Fruit fly (Drosophila melanogaster) whole organism, wandering third instar larva: ENCODE measurements around the gene tho2.

Experiments
- Abd-B ChIP-seq: fragments of >200 bp; optimal IDR thresholded peaks from 2 replicates; lab custom pipeline; 2017; ENCODE audit warnings: missing biosample characterization, missing genetic modification characterization
- CG32264 ChIP-seq: fragments of 200-800 bp; sonication (Bioruptor generic); optimal IDR thresholded peaks from 2 replicates; lab custom pipeline; 2016; ENCODE audit warnings: missing biosample characterization, missing genetic modification characterization
- CG9705 ChIP-seq: fragments of 200-800 bp; sonication (Bioruptor generic); optimal IDR thresholded peaks from 2 replicates; lab custom pipeline; 2018; ENCODE audit warnings: missing biosample characterization, mild to moderate bottlenecking, missing genetic modification characterization
- CrebA ChIP-seq: fragments of 200-800 bp; sonication (Bioruptor generic); optimal IDR thresholded peaks from 2 replicates; lab custom pipeline; 2016; ENCODE audit warnings: missing biosample characterization, mild to moderate bottlenecking, missing genetic modification characterization, borderline replicate concordance
- Dfd ChIP-seq: fragments of >200 bp; optimal IDR thresholded peaks from 2 replicates; lab custom pipeline; 2017; ENCODE audit warnings: missing biosample characterization, missing genetic modification characterization
- Dif ChIP-seq: fragments of 200-275, 200-300 bp; sonication (Bioruptor generic); optimal IDR thresholded peaks from 2 replicates; lab custom pipeline; 2018; ENCODE audit warnings: missing biosample characterization, missing genetic modification characterization; ENCODE audit not compliant: partially characterized antibody
- GATAd ChIP-seq: sonication (Bioruptor generic); optimal IDR thresholded peaks from 2 replicates; lab custom pipeline; 2016; ENCODE audit warnings: missing biosample characterization, missing genetic modification characterization
- HLH106 ChIP-seq: fragments of 200-800 bp; optimal IDR thresholded peaks from 3 replicates; lab custom pipeline; 2019; ENCODE audit warnings: missing biosample characterization, mild to moderate bottlenecking, missing genetic modification characterization, moderate library complexity
- Hnf4 ChIP-seq: fragments of 200-800 bp; sonication (Bioruptor generic); optimal IDR thresholded peaks from 2 replicates; lab custom pipeline; 2016; ENCODE audit warnings: missing biosample characterization, mild to moderate bottlenecking, missing genetic modification characterization
- Hr78 ChIP-seq: fragments of >200 bp; optimal IDR thresholded peaks from 2 replicates; lab custom pipeline; 2017; ENCODE audit warnings: missing biosample characterization, missing genetic modification characterization
- Hr83 ChIP-seq: fragments of 200-300 bp; sonication (Bioruptor generic); optimal IDR thresholded peaks from 2 replicates; lab custom pipeline; 2016; ENCODE audit warnings: missing biosample characterization, mild to moderate bottlenecking, missing genetic modification characterization, moderate library complexity; ENCODE audit not compliant: poor library complexity, severe bottlenecking
- Jra ChIP-seq: sonication (Bioruptor generic); optimal IDR thresholded peaks from 2 replicates; lab custom pipeline; 2016; ENCODE audit warnings: missing biosample characterization, missing genetic modification characterization
- Mio ChIP-seq: sonication (Bioruptor generic); optimal IDR thresholded peaks from 2 replicates; lab custom pipeline; 2016; ENCODE audit warnings: missing biosample characterization, missing genetic modification characterization
- Myc ChIP-seq: fragments of >200 bp; optimal IDR thresholded peaks from 2 replicates; lab custom pipeline; 2017
- N ChIP-seq: fragments of >200 bp; optimal IDR thresholded peaks from 2 replicates; lab custom pipeline; 2018; ENCODE audit warnings: missing biosample characterization, missing external identifiers, missing genetic modification characterization
- OdsH ChIP-seq: fragments of 200-800 bp; sonication (Bioruptor generic); optimal IDR thresholded peaks from 2 replicates; lab custom pipeline; 2016; ENCODE audit warnings: missing biosample characterization, mild to moderate bottlenecking, missing genetic modification characterization
- Rel ChIP-seq, 2 experiments: fragments of 200-800 bp; sonication (Bioruptor generic) in 1 of 2; optimal IDR thresholded peaks; 2 replicates in 1 of 2; 3 replicates in 1 of 2; lab custom pipeline; 2016 to 2019; ENCODE audit warnings: mild to moderate bottlenecking in 2 of 2, missing biosample characterization in 2 of 2, missing genetic modification characterization in 2 of 2, moderate library complexity in 1 of 2
- Sp1 ChIP-seq: fragments of 200-800 bp; sonication (Bioruptor generic); optimal IDR thresholded peaks from 3 replicates; lab custom pipeline; 2019; ENCODE audit warnings: missing biosample characterization, mild to moderate bottlenecking, missing genetic modification characterization, moderate library complexity
- Vsx2 ChIP-seq: fragments of 200-300, 225-300 bp; sonication (Bioruptor generic); optimal IDR thresholded peaks from 2 replicates; lab custom pipeline; 2018; ENCODE audit warnings: missing biosample characterization, missing genetic modification characterization; ENCODE audit not compliant: partially characterized antibody
- br ChIP-seq: fragments of 200-800 bp; sonication (Bioruptor generic); optimal IDR thresholded peaks from 2 replicates; lab custom pipeline; 2016; ENCODE audit warnings: missing biosample characterization, missing genetic modification characterization
- brk ChIP-seq: fragments of 200-800 bp; sonication (Bioruptor generic); optimal IDR thresholded peaks from 2 replicates; lab custom pipeline; 2016; ENCODE audit warnings: missing biosample characterization, mild to moderate bottlenecking, missing genetic modification characterization
- dl ChIP-seq, 2 experiments: fragments of 175-275, 200-275 bp in 1 of 2; fragments of 200-275 bp in 1 of 2; sonication (Bioruptor generic); optimal IDR thresholded peaks; lab custom pipeline; 2018; ENCODE audit warnings: mild to moderate bottlenecking in 2 of 2, missing biosample characterization in 2 of 2, missing genetic modification characterization in 2 of 2, moderate library complexity in 2 of 2; ENCODE audit not compliant: partially characterized antibody in 2 of 2, insufficient read depth in 1 of 2
- dmrt93B ChIP-seq: fragments of 200-800 bp; sonication (Bioruptor generic); optimal IDR thresholded peaks from 2 replicates; lab custom pipeline; 2018; ENCODE audit warnings: missing biosample characterization, mild to moderate bottlenecking, missing genetic modification characterization
- dsf ChIP-seq: sonication (Bioruptor generic); optimal IDR thresholded peaks from 2 replicates; lab custom pipeline; 2016; ENCODE audit warnings: missing biosample characterization, missing genetic modification characterization, borderline replicate concordance
- ey ChIP-seq: fragments of 200-800 bp; sonication (Bioruptor generic); optimal IDR thresholded peaks from 2 replicates; lab custom pipeline; 2016; ENCODE audit warnings: missing biosample characterization, missing genetic modification characterization
- foxo ChIP-seq, 2 experiments: fragments of 200-800 bp; sonication (Bioruptor generic); optimal IDR thresholded peaks; 2 replicates in 1 of 2; 3 replicates in 1 of 2; lab custom pipeline; 2016 to 2017; ENCODE audit warnings: missing biosample characterization in 2 of 2, missing genetic modification characterization in 2 of 2
- fru ChIP-seq: fragments of 200-800 bp; sonication (Bioruptor generic); optimal IDR thresholded peaks from 3 replicates; lab custom pipeline; 2016; ENCODE audit warnings: missing biosample characterization, mild to moderate bottlenecking, missing genetic modification characterization
- h ChIP-seq: fragments of 200-800 bp; sonication (Bioruptor generic); optimal IDR thresholded peaks from 3 replicates; lab custom pipeline; 2016; ENCODE audit warnings: missing biosample characterization, mild to moderate bottlenecking, missing genetic modification characterization
- jim ChIP-seq: fragments of 175-275, 200-325 bp; sonication (Bioruptor generic); optimal IDR thresholded peaks from 2 replicates; lab custom pipeline; 2016; ENCODE audit warnings: missing biosample characterization, mild to moderate bottlenecking, missing genetic modification characterization
- lola ChIP-seq: fragments of >200 bp; optimal IDR thresholded peaks from 2 replicates; lab custom pipeline; 2017; ENCODE audit warnings: missing biosample characterization, missing genetic modification characterization
- pan ChIP-seq: fragments of >200 bp; optimal IDR thresholded peaks from 2 replicates; lab custom pipeline; 2017
- psq ChIP-seq: fragments of 200-800 bp; sonication (Bioruptor generic); optimal IDR thresholded peaks from 3 replicates; lab custom pipeline; 2017; ENCODE audit warnings: missing biosample characterization, mild to moderate bottlenecking, missing genetic modification characterization, moderate library complexity
- rgr ChIP-seq: fragments of 200-800 bp; sonication (Bioruptor generic); optimal IDR thresholded peaks from 3 replicates; lab custom pipeline; 2016; ENCODE audit warnings: missing biosample characterization, mild to moderate bottlenecking, missing genetic modification characterization
- sage ChIP-seq: fragments of 200-800 bp; sonication (Bioruptor generic); optimal IDR thresholded peaks from 2 replicates; lab custom pipeline; 2016; ENCODE audit warnings: missing biosample characterization, mild to moderate bottlenecking, missing genetic modification characterization
- sv ChIP-seq: fragments of 200-800 bp; sonication (Bioruptor generic); optimal IDR thresholded peaks from 3 replicates; lab custom pipeline; 2016; ENCODE audit warnings: missing biosample characterization, missing genetic modification characterization
- tai ChIP-seq: sonication (Bioruptor generic); optimal IDR thresholded peaks from 2 replicates; lab custom pipeline; 2016; ENCODE audit warnings: missing biosample characterization, missing genetic modification characterization
- usp ChIP-seq: fragments of >200 bp; optimal IDR thresholded peaks from 2 replicates; lab custom pipeline; 2017; ENCODE audit warnings: missing biosample characterization, missing genetic modification characterization
- woc ChIP-seq: sonication (Bioruptor generic); optimal IDR thresholded peaks from 2 replicates; lab custom pipeline; 2016; ENCODE audit warnings: missing biosample characterization, mild to moderate bottlenecking, missing genetic modification characterization

Gene tho2

DNA sequence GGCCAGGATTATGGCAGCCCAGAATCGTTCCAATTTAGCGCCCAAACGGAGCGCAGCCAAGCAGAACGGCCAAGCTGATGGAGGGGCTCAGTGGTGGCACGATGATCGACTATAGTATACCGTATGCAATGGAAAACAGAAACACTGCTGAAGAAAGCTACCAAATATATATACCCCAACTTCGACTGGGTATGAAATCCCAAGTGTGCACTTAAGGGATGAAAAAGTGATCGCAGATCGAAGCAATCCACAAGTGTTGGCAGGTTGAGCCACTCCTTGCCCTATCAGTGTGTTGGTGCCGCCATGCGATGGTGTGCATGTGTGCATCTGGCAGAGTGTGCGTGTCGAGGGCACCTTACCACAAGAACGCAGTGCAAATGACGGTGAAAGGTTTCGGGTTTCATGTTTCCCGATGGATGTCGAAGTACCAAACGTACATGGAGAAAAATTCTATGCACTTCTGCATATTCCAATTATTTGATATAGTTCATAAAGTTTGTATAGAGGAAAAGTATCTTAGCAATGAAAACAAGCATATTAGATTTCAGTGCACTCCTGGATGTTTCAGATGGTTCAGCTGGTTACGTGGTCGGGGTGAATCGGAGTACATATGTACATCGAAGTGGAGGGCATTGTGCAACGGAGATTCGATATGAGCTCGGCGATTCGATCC lies 37.1 kb upstream of the tho2 start (continued):
- TF ChIP-seq fru (peak; percentile 59), foxo (GFP tag; optimal IDR thresholded peaks at IDR 0.05; lab: Kevin White, UChicago) (peak in 1 of 2 experiments; percentile 37), Vsx2 (no peak), Dif (GFP tag; lab: Kevin White, UChicago) (no peak)
- TF ChIP-seq, all 38 proteins: peak for 11

dm6 chr2L:2180665-2181064 lies 35.7 kb upstream of the tho2 start:
- TF ChIP-seq Dfd = no peak
- no peak for TF ChIP-seq dl (GFP tag; optimal IDR thresholded peaks at IDR 0.05; lab: Kevin White, UChicago; ENCODE audit: insufficient read depth in 1 of 2, partially characterized antibody in 2 of 2)
- no peak for TF ChIP-seq Hr83 (GFP tag; lab: Kevin White, UChicago)
- TF ChIP-seq CrebA (GFP tag; lab: Kevin White, UChicago) = no peak
- TF ChIP-seq lola (GFP tag; lab: Kevin White, UChicago) = no peak
- TF ChIP-seq Rel (GFP tag; optimal IDR thresholded peaks at IDR 0.05; lab: Kevin White, UChicago) = no peak
- TF ChIP-seq Rel (tag; optimal IDR thresholded peaks at IDR 0.05; lab: Kevin White, UChicago) = no peak
- TF ChIP-seq HLH106 = no peak
- TF ChIP-seq pan (lab: Kevin White, UChicago) = no peak
- no peak for TF ChIP-seq tai (GFP tag; lab: Kevin White, UChicago)
- no peak for TF ChIP-seq usp
- TF ChIP-seq Hnf4 (GFP tag; lab: Kevin White, UChicago) = no peak
- no peak for TF ChIP-seq woc (GFP tag; lab: Kevin White, UChicago)
- no peak for TF ChIP-seq dsf (GFP tag; lab: Kevin White, UChicago)
- no peak for TF ChIP-seq jim
- TF ChIP-seq foxo (GFP tag; optimal IDR thresholded peaks at IDR 0.05; lab: Kevin White, UChicago) = no peak

- peak; percentile 50 for TF ChIP-seq sage
- peak; percentile 69 for TF ChIP-seq ey (GFP tag; lab: Kevin White, UChicago)
- peak; percentile 57 for TF ChIP-seq Hnf4 (GFP tag; lab: Kevin White, UChicago)
- no peak for TF ChIP-seq pan (lab: Kevin White, UChicago)
- TF ChIP-seq tai (GFP tag; lab: Kevin White, UChicago) = no peak
- TF ChIP-seq usp = no peak
- peak; percentile 14 for TF ChIP-seq Jra
- peak; percentile 68 for TF ChIP-seq Sp1
- no peak for TF ChIP-seq Hr78 (GFP tag; lab: Kevin White, UChicago)
- no peak for TF ChIP-seq woc (GFP tag; lab: Kevin White, UChicago)
- TF ChIP-seq jim = no peak
- no peak for TF ChIP-seq Dfd
- TF ChIP-seq h (GFP tag; lab: Kevin White, UChicago) = peak; percentile 77
- TF ChIP-seq GATAd (GFP tag; lab: Kevin White, UChicago) = no peak
- no peak for TF ChIP-seq Abd-B (GFP tag; lab: Kevin White, UChicago)
- no peak for TF ChIP-seq lola (GFP tag; lab: Kevin White, UChicago)
- TF ChIP-seq br (GFP tag; lab: Kevin White, UChicago) = peak; percentile 63
- peak in 1 of 2 experiments; percentile 81 for TF ChIP-seq foxo (GFP tag; optimal IDR thresholded peaks at IDR 0.05; lab: Kevin White, UChicago)
- TF ChIP-seq Rel (GFP tag; optimal IDR thresholded peaks at IDR 0.05; lab: Kevin White, UChicago) = no peak
- no peak for TF ChIP-seq Rel (tag; optimal IDR thresholded peaks at IDR 0.05; lab: Kevin White, UChicago)
- no peak for TF ChIP-seq Vsx2
- peak; percentile 26 for TF ChIP-seq CG32264 (GFP tag; lab: Kevin White, UChicago)
- no peak for TF ChIP-seq Dif (GFP tag; lab: Kevin White, UChicago)
- TF ChIP-seq Hr83 (GFP tag; lab: Kevin White, UChicago) = no peak
- no peak for TF ChIP-seq Mio (GFP tag; lab: Kevin White, UChicago)
- TF ChIP-seq dsf (GFP tag; lab: Kevin White, UChicago) = no peak
- TF ChIP-seq OdsH (GFP tag; lab: Kevin White, UChicago) = peak; percentile 67
- peak; percentile 64 for TF ChIP-seq sv
- peak; percentile 79 for TF ChIP-seq rgr
- TF ChIP-seq CrebA (GFP tag; lab: Kevin White, UChicago) = no peak
- TF ChIP-seq N (GFP tag; lab: Kevin White, UChicago) = no peak
- no peak for TF ChIP-seq CG9705 (GFP tag; lab: Kevin White, UChicago)
- TF ChIP-seq psq = peak; percentile 64
- TF ChIP-seq HLH106 = peak; percentile 71
- TF ChIP-seq Myc = no peak
- no peak for TF ChIP-seq dl (GFP tag; optimal IDR thresholded peaks at IDR 0.05; lab: Kevin White, UChicago; ENCODE audit: insufficient read depth in 1 of 2, partially characterized antibody in 2 of 2)
- TF ChIP-seq brk = no peak
- peak; percentile 40 for TF ChIP-seq dmrt93B (GFP tag; lab: Kevin White, UChicago)
- TF ChIP-seq fru = peak; percentile 75
Measured at dm6 chr2L:2180120-2180539, 35.1 kb upstream of the tho2 start.
